Worm (Caenorhabditis elegans) whole organism, early embryonic: ENCODE data around the gene C50F4.16.

ENCODE experiments used
- B0310.2 ChIP-seq: sonication (generic microtip); optimal IDR thresholded peaks from 2 replicates; lab custom pipeline; 2016; ENCODE audit warnings: mild to moderate bottlenecking, missing genetic modification characterization, missing compliant biosample characterization
- F13C5.2 ChIP-seq: sonication (generic microtip); optimal IDR thresholded peaks from 2 replicates; lab custom pipeline; 2017; ENCODE audit warnings: mild to moderate bottlenecking, missing genetic modification characterization, inconsistent platforms, missing compliant biosample characterization
- aly-1 ChIP-seq: sonication (generic microtip); optimal IDR thresholded peaks from 2 replicates; lab custom pipeline; 2016; ENCODE audit warnings: missing genetic modification characterization, missing compliant biosample characterization
- ama-1 ChIP-seq: fragments of 150-350 bp; optimal IDR thresholded peaks from 2 replicates; lab custom pipeline; 2014
- ceh-13 ChIP-seq: fragments of 200-800 bp; sonication (Bioruptor generic); optimal IDR thresholded peaks from 2 replicates; lab custom pipeline; 2018; ENCODE audit warnings: mild to moderate bottlenecking, missing genetic modification characterization, missing compliant biosample characterization
- flt-1 ChIP-seq: fragments of 200-800 bp; sonication (Bioruptor generic); IDR thresholded peaks from 2 replicates; pipeline ENCODE4 v1.3.6; 2022; ENCODE audit warnings: missing genetic modification characterization, missing compliant biosample characterization
- hnd-1 ChIP-seq: sonication (generic microtip); optimal IDR thresholded peaks from 2 replicates; lab custom pipeline; 2016; ENCODE audit warnings: missing genetic modification characterization, missing compliant biosample characterization
- pes-1 ChIP-seq: fragments of 200-800 bp; sonication (Bioruptor generic); IDR thresholded peaks from 2 replicates; pipeline ENCODE4 v1.3.6; 2022; ENCODE audit warnings: missing genetic modification reagents, missing genetic modification characterization, missing compliant biosample characterization
- sea-1 ChIP-seq: fragments of 200-800 bp; sonication (Bioruptor generic); conservative IDR thresholded peaks from 2 replicates; pipeline ENCODE4 v1.3.6; 2022; ENCODE audit warnings: missing genetic modification characterization, missing compliant biosample characterization

DNA sequence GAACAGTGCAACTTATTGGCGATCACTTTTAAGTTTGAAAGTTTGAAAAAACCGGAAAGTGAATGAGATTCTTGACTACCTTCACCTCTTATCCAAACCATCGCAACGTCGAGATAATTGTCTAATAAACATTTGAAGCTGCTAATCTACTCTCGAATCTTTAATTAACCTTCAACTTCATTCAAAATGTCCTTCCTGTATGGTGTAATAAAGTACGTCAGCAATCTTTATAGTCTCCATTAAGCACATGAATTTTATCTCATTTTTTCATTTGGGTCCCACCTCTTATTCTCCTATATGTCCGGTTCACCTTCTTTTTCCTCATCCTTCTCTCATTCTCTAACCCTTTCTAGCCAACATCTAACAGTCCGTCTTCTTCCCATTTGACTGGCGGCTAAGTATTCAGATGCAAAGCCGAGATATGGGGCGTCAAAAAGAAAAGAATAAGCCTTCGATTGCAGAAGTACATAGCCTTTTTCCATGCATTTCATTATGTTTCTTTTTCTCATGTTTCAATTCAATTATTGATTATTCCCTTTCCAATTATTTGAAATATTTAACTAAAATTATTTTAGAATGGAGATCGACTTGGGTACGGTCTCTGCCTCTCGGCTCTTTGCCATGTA, 40.5 kb downstream of the C50F4.16 start, which contains the start of gene swt-5:
- no peak for TF ChIP-seq pes-1 (GFP tag; lab: Robert Waterston, UW)
- TF ChIP-seq ama-1 (lab: Kevin White, UChicago), result no peak
- TF ChIP-seq sea-1 (GFP tag; lab: Robert Waterston, UW), result no peak
- TF ChIP-seq B0310.2 (tag; lab: Kevin White, UChicago), result no peak
- TF ChIP-seq F13C5.2 (tag; lab: Kevin White, UChicago), result no peak
- no peak for TF ChIP-seq hnd-1 (tag; lab: Kevin White, UChicago)
- no peak for TF ChIP-seq ceh-13 (GFP tag; lab: Kevin White, UChicago)
- no peak for TF ChIP-seq aly-1 (tag; lab: Kevin White, UChicago)
- TF ChIP-seq flt-1 (GFP tag; lab: Robert Waterston, UW), result no peak
